Fruit fly (Drosophila melanogaster) S2 (cell line): ENCODE measurements around the gene Bulli.
A peak's percentile ranks its signal among the peaks of the same experiment; 100 is the strongest.

Experiments
- CG8478 ChIP-seq: fragments of >200 bp; optimal IDR thresholded peaks from 2 replicates; lab custom pipeline; 2018
- CTCF ChIP-seq, 2 experiments: fragments of >200 bp; optimal IDR thresholded peaks; 2 replicates each; lab custom pipeline; 2018

Gene Bulli

DNA sequence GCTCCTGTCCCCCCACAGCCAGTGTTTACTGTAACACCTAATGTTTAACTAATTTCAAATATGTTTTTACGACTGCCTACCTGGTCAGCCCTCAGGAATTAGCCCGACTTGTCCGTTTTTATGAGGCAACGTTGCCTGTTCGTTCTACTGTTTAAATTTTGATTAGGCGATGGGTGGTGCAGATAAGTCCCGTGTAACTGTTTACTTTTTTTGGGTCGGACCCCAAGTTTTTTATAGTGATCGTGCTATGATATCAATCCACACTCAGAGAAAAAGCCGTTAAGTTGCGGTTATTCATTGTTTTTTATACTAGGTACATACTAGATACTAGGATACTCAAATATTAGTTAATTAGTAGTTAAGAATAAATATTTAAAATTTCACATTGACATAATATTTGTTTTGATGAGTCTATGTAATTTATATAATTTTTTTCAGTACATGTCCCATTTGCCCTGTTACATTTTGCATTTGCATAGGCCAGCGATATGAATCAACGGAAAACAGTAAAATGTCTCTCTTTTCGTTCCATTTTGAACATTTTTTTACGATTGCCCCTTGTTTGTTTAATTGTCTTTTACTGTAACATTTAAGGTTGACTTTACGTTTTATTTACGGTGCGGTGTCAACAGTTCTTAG is 20.7 kb upstream of the Bulli start:
- TF ChIP-seq CG8478 (lab: Kevin White, UChicago) (no peak), CTCF (optimal IDR thresholded peaks at IDR 0.05; lab: Kevin White, UChicago) (no peak)

DNA sequence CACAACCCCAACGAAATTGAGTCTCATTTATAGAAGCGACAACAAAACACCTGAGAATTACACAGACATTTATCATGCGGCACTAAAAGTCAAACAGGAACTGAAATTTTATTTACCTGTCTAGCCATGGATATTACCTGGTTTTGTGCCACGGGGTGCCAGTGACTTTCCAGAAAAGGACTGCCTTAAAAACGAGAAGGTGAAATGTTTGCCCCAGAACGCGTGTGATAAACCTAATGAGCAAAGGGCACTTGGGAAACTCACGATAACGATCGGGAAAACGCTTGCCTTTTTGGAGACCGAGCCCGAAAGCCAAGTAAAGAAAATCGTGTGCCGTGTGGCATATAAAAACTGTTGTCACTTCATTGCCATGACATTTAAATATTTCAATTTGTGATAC is 19.0 kb upstream of the Bulli start:
- TF ChIP-seq CG8478 (lab: Kevin White, UChicago) (no peak), CTCF (optimal IDR thresholded peaks at IDR 0.05; lab: Kevin White, UChicago) (no peak)

DNA sequence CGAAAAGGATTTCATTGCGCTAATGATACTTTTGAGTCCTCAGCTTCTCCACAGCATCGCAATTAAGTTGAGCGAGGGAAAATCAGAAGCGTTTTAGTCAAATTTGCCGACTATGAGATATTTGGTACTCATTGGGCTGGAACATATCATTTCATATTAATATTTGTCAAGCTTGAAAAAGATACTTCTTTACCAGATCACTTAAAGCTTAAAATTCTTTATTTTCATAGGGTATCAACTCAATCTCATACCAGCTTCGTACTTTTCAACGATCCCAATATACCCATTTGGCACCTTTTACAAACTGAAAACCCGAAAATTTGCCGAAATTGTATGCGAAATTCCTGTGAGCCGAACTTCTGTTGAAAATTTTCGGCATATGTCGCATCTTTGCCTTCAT is 16.7 kb upstream of the Bulli start:
- TF ChIP-seq CG8478 (lab: Kevin White, UChicago), result no peak
- TF ChIP-seq CTCF (optimal IDR thresholded peaks at IDR 0.05; lab: Kevin White, UChicago), result no peak

DNA sequence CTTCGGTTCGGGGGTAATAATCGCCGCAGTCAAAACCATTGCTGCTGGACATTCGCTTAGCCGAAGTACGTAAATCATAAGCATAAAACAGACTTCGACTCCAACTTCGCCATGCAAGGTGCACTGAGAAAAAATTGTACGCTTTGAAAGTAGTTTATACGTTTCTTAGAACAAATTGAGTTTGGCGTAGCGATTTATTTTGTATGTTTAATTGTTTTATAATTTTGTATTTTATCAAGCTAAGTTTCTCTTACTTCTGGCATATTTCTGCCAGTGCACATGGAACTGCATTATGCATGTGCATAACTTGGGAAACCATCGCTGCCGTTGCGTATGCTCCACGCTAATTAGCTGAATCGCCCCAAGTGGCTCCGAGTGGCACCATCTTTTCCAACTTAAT is 5.6 kb upstream of the Bulli start:
- no peak for TF ChIP-seq CTCF (optimal IDR thresholded peaks at IDR 0.05; lab: Kevin White, UChicago)
- no peak for TF ChIP-seq CG8478 (lab: Kevin White, UChicago)

DNA sequence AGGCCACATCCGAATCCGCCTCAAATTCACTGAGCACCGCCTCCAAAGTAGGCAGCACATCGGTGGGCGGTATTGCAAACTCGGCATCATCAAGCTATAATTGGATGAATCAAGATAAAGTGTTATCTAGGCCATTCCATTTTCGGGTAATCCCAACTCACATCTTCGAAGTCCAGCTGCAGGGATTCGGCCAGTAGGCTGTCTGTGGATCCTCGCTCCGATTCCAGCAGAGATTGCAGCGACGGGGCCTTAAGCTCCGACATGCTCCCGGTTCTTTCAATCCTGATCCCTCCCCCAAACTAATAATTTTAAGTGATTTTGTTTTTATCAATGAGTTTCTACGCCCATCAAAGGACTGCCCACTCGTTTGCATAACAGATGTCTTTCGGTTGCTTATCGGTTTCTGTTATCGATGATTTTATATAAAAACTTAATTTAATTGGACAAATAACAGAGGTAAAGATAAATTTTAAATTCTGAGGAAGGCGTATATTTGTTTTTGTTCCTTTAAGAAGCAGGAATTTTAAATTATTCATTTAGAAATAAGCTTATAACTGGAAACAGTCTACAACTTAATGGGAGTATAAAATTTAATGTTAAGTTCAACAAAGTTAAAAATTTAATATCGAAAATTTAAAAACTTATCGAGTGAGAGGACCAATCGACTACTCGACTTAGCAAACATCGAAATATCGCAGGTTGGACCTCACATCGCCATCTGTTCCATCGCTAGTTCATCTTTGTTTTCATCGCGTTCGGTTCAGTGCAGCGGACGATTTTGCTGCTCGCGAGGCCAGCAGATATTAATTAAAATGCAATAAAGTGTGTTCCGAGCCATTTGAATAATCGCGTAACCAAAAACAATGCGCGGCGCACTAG is 6.7 kb downstream of the Bulli start, which contains the start of the genes Vps8 and sfl:
Vps8 (minus strand) TSS at position 370 of the 879 bp plus-strand sequence.
sfl (plus strand) TSS at position 753 of the 879 bp plus-strand sequence.
- TF ChIP-seq CTCF (optimal IDR thresholded peaks at IDR 0.05; lab: Kevin White, UChicago) (peak in 1 of 2 experiments; percentile 6), CG8478 (lab: Kevin White, UChicago) (no peak)

DNA sequence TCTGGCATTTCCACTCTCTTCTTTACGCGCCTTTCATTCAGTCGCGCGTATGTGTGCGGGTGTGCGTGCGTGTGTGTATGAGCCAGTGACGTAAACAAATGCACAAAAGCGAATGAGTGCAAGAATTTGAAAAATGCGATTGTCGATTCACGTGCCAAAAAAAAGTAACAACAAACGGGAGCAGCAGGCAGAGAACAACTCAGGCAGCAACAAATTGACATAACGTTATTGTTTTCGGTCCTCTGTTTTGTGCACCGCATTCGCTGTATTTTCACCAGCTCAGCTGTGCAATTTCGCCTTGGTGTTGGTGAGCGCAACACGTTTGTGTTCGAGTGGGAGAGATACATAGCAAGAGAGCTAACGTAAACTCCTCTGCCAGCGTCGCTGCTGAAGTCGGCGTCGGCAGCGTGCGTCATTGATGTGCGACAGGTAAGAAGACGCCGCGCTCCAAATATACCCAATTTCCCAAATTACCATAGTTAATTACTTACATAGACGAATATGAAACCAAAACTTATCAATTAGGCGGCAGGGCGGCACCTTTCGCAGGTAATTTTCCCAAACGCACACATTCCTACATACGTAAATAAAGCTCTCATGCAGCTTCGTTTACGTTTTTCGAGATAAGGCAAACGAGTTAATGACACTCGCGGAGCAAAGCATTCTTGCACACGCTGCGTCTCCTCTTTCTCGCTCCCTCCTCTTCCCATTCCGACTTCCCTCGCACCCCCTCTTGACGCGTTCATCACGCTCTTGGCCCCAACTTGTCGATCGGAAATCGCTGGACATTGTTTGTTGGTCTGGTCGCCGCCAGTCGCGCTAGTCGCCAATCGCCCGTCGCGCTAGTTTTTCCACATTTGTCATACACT is 7.8 kb downstream of the Bulli start:
- no peak for TF ChIP-seq CG8478 (lab: Kevin White, UChicago)
- TF ChIP-seq CTCF (optimal IDR thresholded peaks at IDR 0.05; lab: Kevin White, UChicago), result no peak

dm6 chr3L:6496922-6497232 is 8.4 kb downstream of the Bulli start:
- TF ChIP-seq CTCF (optimal IDR thresholded peaks at IDR 0.05; lab: Kevin White, UChicago) (no peak), CG8478 (lab: Kevin White, UChicago) (no peak)

DNA sequence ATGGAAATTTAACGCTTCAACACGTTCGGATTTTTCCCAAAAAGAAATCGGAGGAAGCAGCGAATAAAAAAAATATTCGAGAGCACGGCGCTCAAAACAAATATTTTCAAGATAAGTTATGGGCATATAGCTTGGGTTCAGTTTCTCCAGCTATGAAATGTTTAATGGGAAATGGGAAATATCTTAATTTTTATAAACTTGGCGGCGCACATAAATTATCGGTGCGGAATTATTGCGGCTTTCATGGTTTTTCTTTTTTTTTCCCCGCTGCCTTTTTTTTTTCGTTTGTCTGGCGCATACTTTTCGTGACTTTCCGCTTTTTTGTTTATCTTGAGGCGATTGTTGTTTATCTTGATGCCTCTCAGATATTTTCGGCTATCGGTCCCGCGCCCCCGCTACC is 9.5 kb downstream of the Bulli start:
- no peak for TF ChIP-seq CG8478 (lab: Kevin White, UChicago)
- TF ChIP-seq CTCF (optimal IDR thresholded peaks at IDR 0.05; lab: Kevin White, UChicago), result no peak

DNA sequence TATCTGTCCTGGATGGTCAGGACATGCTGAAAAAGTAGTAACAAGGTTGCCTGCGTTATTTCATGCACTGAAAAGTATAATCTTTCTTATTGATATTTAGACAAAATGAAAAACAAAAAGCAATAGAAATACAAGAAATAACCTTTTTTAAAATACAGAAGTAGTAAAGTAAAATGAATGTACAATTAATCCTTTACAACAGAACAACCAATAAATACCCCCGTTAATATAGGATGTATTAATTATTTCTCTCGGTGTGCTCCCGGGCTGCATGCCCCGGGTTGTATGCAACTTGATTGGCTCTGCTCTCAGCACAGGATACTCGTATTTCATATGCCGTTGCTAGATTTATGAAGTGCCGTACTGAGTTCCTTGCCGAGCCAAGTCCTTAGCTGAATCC is 10.1 kb downstream of the Bulli start:
- no peak for TF ChIP-seq CG8478 (lab: Kevin White, UChicago)
- TF ChIP-seq CTCF (optimal IDR thresholded peaks at IDR 0.05; lab: Kevin White, UChicago), result no peak

DNA sequence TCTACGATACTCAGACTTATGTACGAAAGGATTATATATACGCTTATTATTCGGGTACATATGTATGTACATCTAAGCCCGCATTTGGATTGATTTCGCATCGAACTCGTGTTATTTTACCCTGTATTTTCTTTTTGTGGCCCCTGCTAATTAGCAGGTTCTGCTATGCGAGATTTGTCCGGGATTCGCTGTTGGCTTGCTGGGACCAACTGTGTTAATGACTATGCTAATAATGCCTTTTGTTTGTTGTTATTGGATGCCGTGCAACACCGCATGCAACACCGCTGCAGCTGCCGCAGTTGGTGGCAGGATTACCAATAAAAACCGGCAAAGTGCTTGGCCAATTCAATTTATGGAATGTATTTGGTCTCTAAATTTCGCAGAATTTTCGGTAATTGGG is 12.0 kb downstream of the Bulli start:
- TF ChIP-seq CG8478 (lab: Kevin White, UChicago) (no peak), CTCF (optimal IDR thresholded peaks at IDR 0.05; lab: Kevin White, UChicago) (no peak)

DNA sequence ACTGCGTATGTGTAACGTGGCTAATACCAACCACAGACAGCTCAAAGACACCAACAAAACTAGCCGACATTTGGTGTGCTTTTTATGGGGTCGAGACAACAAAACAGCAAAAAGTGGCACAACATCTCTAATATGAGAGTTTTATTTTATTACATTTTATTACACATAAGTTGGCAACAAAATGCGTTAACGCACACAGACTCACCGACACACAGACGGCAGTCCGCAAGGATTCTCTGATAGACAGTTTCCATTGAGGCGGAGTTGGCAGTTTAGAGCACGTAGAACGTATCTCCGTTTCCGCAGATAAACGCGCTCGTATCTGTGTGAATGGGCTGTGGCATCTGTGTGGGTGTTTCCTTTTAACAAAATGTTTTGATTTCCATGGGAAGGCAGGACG is 19.6 kb downstream of the Bulli start:
- TF ChIP-seq CTCF (optimal IDR thresholded peaks at IDR 0.05; lab: Kevin White, UChicago) (no peak), CG8478 (lab: Kevin White, UChicago) (no peak)

dm6 chr3L:6512284-6512683 is 23.8 kb downstream of the Bulli start:
- TF ChIP-seq CTCF (optimal IDR thresholded peaks at IDR 0.05; lab: Kevin White, UChicago) (no peak), CG8478 (lab: Kevin White, UChicago) (no peak)

dm6 chr3L:6516901-6517300 is 28.4 kb downstream of the Bulli start:
- no peak for TF ChIP-seq CG8478 (lab: Kevin White, UChicago)
- TF ChIP-seq CTCF (optimal IDR thresholded peaks at IDR 0.05; lab: Kevin White, UChicago), result no peak

DNA sequence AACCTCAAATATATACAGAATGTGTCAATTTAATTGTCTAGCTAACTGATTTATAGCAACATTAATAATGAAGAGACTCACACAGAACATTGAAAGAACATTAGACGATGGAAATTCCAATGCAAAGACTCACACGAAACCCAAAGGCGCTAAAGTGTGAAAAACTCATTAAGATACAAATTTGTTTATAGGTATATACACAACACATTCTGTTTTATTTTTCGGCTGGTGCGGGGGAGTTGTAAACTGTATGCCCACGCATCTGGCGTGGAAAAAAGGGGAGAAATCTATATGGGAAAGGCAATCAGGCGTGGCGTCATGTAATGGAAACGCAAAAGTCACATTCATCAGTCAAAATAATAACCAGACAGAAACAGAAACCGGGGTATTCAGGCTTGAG is 31.2 kb downstream of the Bulli start:
- TF ChIP-seq CTCF (optimal IDR thresholded peaks at IDR 0.05; lab: Kevin White, UChicago), result no peak

- TF ChIP-seq CTCF (optimal IDR thresholded peaks at IDR 0.05; lab: Kevin White, UChicago) (no peak), CG8478 (lab: Kevin White, UChicago) (no peak)
These were observed 34.3 kb downstream of the Bulli start for dm6 chr3L:6522785-6523184.
